Fruit fly (Drosophila melanogaster) whole organism, prepupa: ENCODE measurements around the gene p24-2.

Experiments
- CG11294 ChIP-seq: fragments of 200-800 bp; sonication (Bioruptor generic); IDR thresholded peaks from 2 replicates; pipeline ENCODE4 v1.3.6; 2022; ENCODE audit warnings: missing biosample characterization, missing genetic modification characterization
- CG11762 ChIP-seq: fragments of 200-800 bp; sonication (Bioruptor generic); optimal IDR thresholded peaks from 3 replicates; lab custom pipeline; 2016; ENCODE audit warnings: missing biosample characterization, missing genetic modification characterization; ENCODE audit not compliant: insufficient read depth
- CG16779 ChIP-seq: fragments of 200-800 bp; sonication (Bioruptor generic); optimal IDR thresholded peaks from 3 replicates; lab custom pipeline; 2017; ENCODE audit warnings: missing biosample characterization, mild to moderate bottlenecking, missing genetic modification characterization
- CG6854 ChIP-seq: fragments of 200-800 bp; sonication (Bioruptor generic); optimal IDR thresholded peaks from 2 replicates; lab custom pipeline; 2017; ENCODE audit warnings: missing biosample characterization, mild to moderate bottlenecking, missing genetic modification characterization
- Ets21C ChIP-seq: fragments of 200-800 bp; sonication (Bioruptor generic); optimal IDR thresholded peaks from 3 replicates; lab custom pipeline; 2016; ENCODE audit warnings: missing biosample characterization, missing genetic modification characterization
- Gug ChIP-seq: fragments of 200-800 bp; sonication (Bioruptor generic); IDR thresholded peaks from 2 replicates; pipeline ENCODE4 v1.3.6; 2022; ENCODE audit warnings: missing biosample characterization, missing genetic modification characterization
- Hr39 ChIP-seq: fragments of 200-800 bp; sonication (Bioruptor generic); optimal IDR thresholded peaks from 2 replicates; lab custom pipeline; 2016; ENCODE audit warnings: missing biosample characterization, missing genetic modification characterization
- eg ChIP-seq: fragments of 200-800 bp; sonication (Bioruptor generic); IDR thresholded peaks from 3 replicates; pipeline ENCODE4 v1.3.6; 2022; ENCODE audit warnings: missing biosample characterization, missing genetic modification characterization
- lz ChIP-seq: fragments of 200-800 bp; sonication (Bioruptor generic); optimal IDR thresholded peaks from 3 replicates; lab custom pipeline; 2016; ENCODE audit warnings: missing biosample characterization, missing genetic modification characterization
- pdm3 ChIP-seq: fragments of 200-800 bp; sonication (Bioruptor generic); optimal IDR thresholded peaks from 3 replicates; lab custom pipeline; 2016; ENCODE audit warnings: missing biosample characterization, missing genetic modification characterization
- topi ChIP-seq: fragments of 200-800 bp; sonication (Bioruptor generic); optimal IDR thresholded peaks from 3 replicates; lab custom pipeline; 2016; ENCODE audit warnings: missing biosample characterization, missing genetic modification characterization
- vri ChIP-seq: fragments of 200-800 bp; sonication (Bioruptor generic); optimal IDR thresholded peaks from 3 replicates; lab custom pipeline; 2016; ENCODE audit warnings: missing biosample characterization, mild to moderate bottlenecking, missing genetic modification characterization

dm6 chr3R:9646104-9646707 lies 46.4 kb downstream of the p24-2 start, which contains the start of gene Fst:
- TF ChIP-seq CG11294 (GFP tag; lab: Robert Waterston, UW) (no peak), topi (GFP tag; lab: Kevin White, UChicago) (no peak), lz (GFP tag; lab: Kevin White, UChicago) (no peak), Gug (GFP tag; lab: Robert Waterston, UW) (no peak), CG11762 (GFP tag; lab: Kevin White, UChicago) (no peak), vri (GFP tag; lab: Kevin White, UChicago) (peak; percentile 40), pdm3 (GFP tag; lab: Kevin White, UChicago) (no peak), Hr39 (GFP tag; lab: Kevin White, UChicago) (no peak), CG6854 (GFP tag; lab: Kevin White, UChicago) (no peak), CG16779 (tag; lab: Kevin White, UChicago) (no peak), Ets21C (GFP tag; lab: Kevin White, UChicago) (no peak), eg (GFP tag; lab: Robert Waterston, UW) (no peak)
